Worm (Caenorhabditis elegans): ENCODE measurements around the gene sre-11.

DNA sequence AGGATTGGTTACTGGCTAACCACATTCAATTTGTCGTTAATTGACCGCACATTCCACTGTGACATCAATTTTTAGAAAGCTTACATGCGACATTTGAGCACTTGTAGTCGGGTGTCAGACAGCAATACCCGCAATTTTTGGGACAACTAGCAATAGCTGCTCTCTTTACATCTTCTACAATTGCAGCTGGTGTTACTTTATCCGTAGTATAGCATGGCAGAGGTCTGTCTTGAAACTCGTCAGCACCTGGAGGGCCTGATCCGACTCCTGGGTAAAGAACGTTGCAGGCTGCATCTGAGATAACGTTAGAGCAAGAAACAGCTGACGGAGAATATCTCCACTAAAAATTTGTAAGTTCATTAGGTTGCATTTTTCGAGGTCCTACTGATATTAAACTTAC, 44.4 kb downstream of the sre-11 start:
- TF ChIP-seq ama-1 (optimal IDR thresholded peaks at IDR 0.05) (no peak), crh-2 (tag; optimal IDR thresholded peaks at IDR 0.05) (no peak), nhr-11 (tag; optimal IDR thresholded peaks at IDR 0.05) (no peak), zag-1 (tag; optimal IDR thresholded peaks at IDR 0.05) (no peak), blmp-1 (tag; optimal IDR thresholded peaks at IDR 0.05; ENCODE audit: insufficient read depth) (no peak), C34F6.9 (tag; optimal IDR thresholded peaks at IDR 0.05) (no peak), aly-2 (tag; optimal IDR thresholded peaks at IDR 0.05) (no peak), ceh-82 (tag; optimal IDR thresholded peaks at IDR 0.05) (no peak), sem-4 (tag; optimal IDR thresholded peaks at IDR 0.05) (no peak), nhr-10 (tag; optimal IDR thresholded peaks at IDR 0.05) (no peak)

Data from whole organism, L2 larva.